Worm (Caenorhabditis elegans) whole organism, L4 larva: ENCODE measurements around the gene his-24.

ENCODE experiments used
- F10B5.3 ChIP-seq: sonication (generic microtip); optimal IDR thresholded peaks from 2 replicates; lab custom pipeline; 2016; ENCODE audit warnings: mild to moderate bottlenecking, missing genetic modification characterization, missing compliant biosample characterization
- F26F4.8 ChIP-seq: fragments of 200-800 bp; sonication (Bioruptor generic); conservative IDR thresholded peaks from 2 replicates; pipeline ENCODE4 v1.3.6; 2022; ENCODE audit warnings: missing genetic modification characterization, missing compliant biosample characterization
- F37D6.2 ChIP-seq: sonication (generic microtip); optimal IDR thresholded peaks from 2 replicates; lab custom pipeline; 2016; ENCODE audit warnings: mild to moderate bottlenecking, missing genetic modification characterization, missing compliant biosample characterization
- R02D3.7 ChIP-seq: fragments of 150-350 bp; sonication (generic microtip); optimal IDR thresholded peaks from 3 replicates; lab custom pipeline; 2014; ENCODE audit warnings: missing biosample characterization, missing genetic modification characterization
- T20F7.1 ChIP-seq: fragments of 200-800 bp; sonication (Bioruptor generic); optimal IDR thresholded peaks from 2 replicates; lab custom pipeline; 2018; ENCODE audit warnings: mild to moderate bottlenecking, missing genetic modification characterization, missing compliant biosample characterization
- Y105C5A.15 ChIP-seq: fragments of 200-800 bp; sonication (Bioruptor generic); IDR thresholded peaks from 2 replicates; pipeline ENCODE4 v1.3.6; 2022; ENCODE audit warnings: missing genetic modification characterization, missing compliant biosample characterization
- Y48G9A.11 ChIP-seq: fragments of 200-800 bp; sonication (Bioruptor generic); IDR thresholded peaks from 2 replicates; pipeline ENCODE4 v1.3.6; 2022; ENCODE audit warnings: missing genetic modification reagents, missing genetic modification characterization, missing compliant biosample characterization
- Y5F2A.4 ChIP-seq: fragments of 200-800 bp; sonication (Bioruptor generic); optimal IDR thresholded peaks from 2 replicates; lab custom pipeline; 2018; ENCODE audit warnings: mild to moderate bottlenecking, missing genetic modification characterization, missing compliant biosample characterization
- ZK546.5 ChIP-seq, 2 experiments: sonication (generic microtip); optimal IDR thresholded peaks; 2 replicates each; lab custom pipeline; 2017; ENCODE audit warnings: missing biosample characterization in 2 of 2, missing genetic modification characterization in 2 of 2
- aha-1 ChIP-seq: fragments of 150-350 bp; peaks from one replicate; lab custom pipeline; 2014; ENCODE audit warnings: missing biosample characterization, missing genetic modification characterization
- arid-1 ChIP-seq: fragments of 200-800 bp; sonication (Bioruptor generic); conservative IDR thresholded peaks from 2 replicates; pipeline ENCODE4 v1.3.6; 2022; ENCODE audit warnings: missing genetic modification reagents, missing genetic modification characterization, missing compliant biosample characterization
- attf-4 ChIP-seq: sonication (generic microtip); optimal IDR thresholded peaks from 3 replicates; lab custom pipeline; 2017; ENCODE audit warnings: missing biosample characterization, missing genetic modification characterization
- ceh-32 ChIP-seq: sonication (generic microtip); optimal IDR thresholded peaks from 2 replicates; lab custom pipeline; 2016; ENCODE audit warnings: mild to moderate bottlenecking, missing genetic modification characterization, missing compliant biosample characterization; ENCODE audit not compliant: poor library complexity
- ceh-44 ChIP-seq: fragments of 200-800 bp; sonication (Bioruptor generic); IDR thresholded peaks from 2 replicates; pipeline ENCODE4 v1.3.6; 2022; ENCODE audit warnings: missing genetic modification reagents, missing genetic modification characterization, missing compliant biosample characterization
- ces-1 ChIP-seq: fragments of 150-350 bp; sonication (generic microtip); optimal IDR thresholded peaks from 4 replicates; lab custom pipeline; 2014; ENCODE audit warnings: missing biosample characterization, missing genetic modification reagents, missing genetic modification characterization
- daf-8 ChIP-seq: fragments of 200-800 bp; sonication (Bioruptor generic); IDR thresholded peaks from 2 replicates; pipeline ENCODE4 v1.3.6; 2022; ENCODE audit warnings: missing genetic modification characterization, missing compliant biosample characterization
- dmd-6 ChIP-seq: fragments of 200-800 bp; sonication (Bioruptor generic); IDR thresholded peaks from 2 replicates; pipeline ENCODE4 v1.3.6; 2022; ENCODE audit warnings: missing genetic modification reagents, missing genetic modification characterization, missing compliant biosample characterization
- dpl-1 ChIP-seq: fragments of 150-350 bp; optimal IDR thresholded peaks from 2 replicates; lab custom pipeline; 2014; ENCODE audit warnings: missing biosample characterization, missing genetic modification reagents, missing genetic modification characterization
- duxl-1 ChIP-seq: sonication (generic microtip); optimal IDR thresholded peaks from 2 replicates; lab custom pipeline; 2016; ENCODE audit warnings: mild to moderate bottlenecking, missing genetic modification characterization, moderate library complexity, missing compliant biosample characterization; ENCODE audit not compliant: poor library complexity
- fos-1 ChIP-seq: fragments of 150-350 bp; optimal IDR thresholded peaks from 2 replicates; lab custom pipeline; 2014; ENCODE audit warnings: missing biosample characterization, missing genetic modification characterization
- gei-8 ChIP-seq: fragments of 200-800 bp; sonication (Bioruptor generic); optimal IDR thresholded peaks from 2 replicates; lab custom pipeline; 2018; ENCODE audit warnings: mild to moderate bottlenecking, missing genetic modification characterization, missing compliant biosample characterization
- hlh-30 ChIP-seq: sonication (generic microtip); optimal IDR thresholded peaks from 2 replicates; lab custom pipeline; 2017; ENCODE audit warnings: antibody characterized with exemption, mild to moderate bottlenecking, missing genetic modification characterization, missing compliant biosample characterization; ENCODE audit not compliant: insufficient read depth
- jun-1 ChIP-seq: fragments of 150-350 bp; optimal IDR thresholded peaks from 2 replicates; lab custom pipeline; 2014; ENCODE audit warnings: missing biosample characterization, missing genetic modification reagents, missing genetic modification characterization
- lim-7 ChIP-seq: fragments of 200-800 bp; sonication (Bioruptor generic); IDR thresholded peaks from 2 replicates; pipeline ENCODE4 v1.3.6; 2022; ENCODE audit warnings: missing genetic modification characterization, missing compliant biosample characterization
- lin-15B ChIP-seq: fragments of 150-350 bp; sonication (generic microtip); optimal IDR thresholded peaks from 3 replicates; lab custom pipeline; 2014; ENCODE audit warnings: missing biosample characterization, missing genetic modification characterization
- lin-29 ChIP-seq: fragments of 200-800 bp; sonication (Bioruptor generic); IDR thresholded peaks from 2 replicates; pipeline ENCODE4 v1.3.6; 2022; ENCODE audit warnings: missing genetic modification reagents, missing genetic modification characterization, missing compliant biosample characterization
- lin-38 ChIP-seq: fragments of 200-800 bp; sonication (Bioruptor generic); IDR thresholded peaks from 2 replicates; pipeline ENCODE4 v1.3.6; 2022; ENCODE audit warnings: missing genetic modification reagents, missing genetic modification characterization, missing compliant biosample characterization
- lir-3 ChIP-seq: sonication (generic microtip); optimal IDR thresholded peaks from 2 replicates; lab custom pipeline; 2016; ENCODE audit warnings: mild to moderate bottlenecking, missing genetic modification characterization, missing compliant biosample characterization
- mes-2 ChIP-seq: sonication (generic microtip); optimal IDR thresholded peaks from 2 replicates; lab custom pipeline; 2016; ENCODE audit warnings: missing genotype, mild to moderate bottlenecking, missing genetic modification characterization, missing compliant biosample characterization; ENCODE audit not compliant: poor library complexity, severe bottlenecking
- mxl-3 ChIP-seq: fragments of 200-800 bp; sonication (Bioruptor generic); optimal IDR thresholded peaks from 2 replicates; lab custom pipeline; 2018; ENCODE audit warnings: mild to moderate bottlenecking, missing genetic modification characterization, missing compliant biosample characterization
- nhr-10 ChIP-seq: fragments of 150-350 bp; optimal IDR thresholded peaks from 2 replicates; lab custom pipeline; 2014; ENCODE audit warnings: missing biosample characterization, missing genetic modification characterization
- nhr-11 ChIP-seq: fragments of 150-350 bp; optimal IDR thresholded peaks from 2 replicates; lab custom pipeline; 2014; ENCODE audit warnings: missing biosample characterization, missing genetic modification characterization
- nhr-237 ChIP-seq: sonication (generic microtip); optimal IDR thresholded peaks from 2 replicates; lab custom pipeline; 2017; ENCODE audit warnings: missing biosample characterization, missing genetic modification characterization
- nhr-42 ChIP-seq: fragments of 200-800 bp; sonication (Bioruptor generic); IDR thresholded peaks from 2 replicates; pipeline ENCODE4 v1.3.6; 2022; ENCODE audit warnings: missing genetic modification characterization, missing compliant biosample characterization
- nhr-76 ChIP-seq: fragments of 150-350 bp; optimal IDR thresholded peaks from 2 replicates; lab custom pipeline; 2014; ENCODE audit warnings: missing biosample characterization, missing genetic modification characterization
- nhr-77 ChIP-seq: fragments of 150-350 bp; optimal IDR thresholded peaks from 2 replicates; lab custom pipeline; 2014; ENCODE audit warnings: missing biosample characterization, missing genetic modification characterization
- pqm-1 ChIP-seq: sonication (generic microtip); optimal IDR thresholded peaks from 2 replicates; lab custom pipeline; 2017; ENCODE audit warnings: missing biosample characterization, missing genetic modification characterization
- rbr-2 ChIP-seq: sonication (generic microtip); optimal IDR thresholded peaks from 2 replicates; lab custom pipeline; 2016; ENCODE audit warnings: missing genotype, missing genetic modification characterization, missing compliant biosample characterization
- saeg-2 ChIP-seq: fragments of 200-800 bp; sonication (Bioruptor generic); IDR thresholded peaks from 2 replicates; pipeline ENCODE4 v1.3.6; 2022; ENCODE audit warnings: missing genetic modification reagents, missing genetic modification characterization, missing compliant biosample characterization
- skn-1 ChIP-seq: fragments of 150-350 bp; optimal IDR thresholded peaks from 2 replicates; lab custom pipeline; 2014; ENCODE audit warnings: missing biosample characterization, missing genetic modification characterization
- spr-1 ChIP-seq: sonication (generic microtip); optimal IDR thresholded peaks from 2 replicates; lab custom pipeline; 2016; ENCODE audit warnings: mild to moderate bottlenecking, missing genetic modification characterization, missing compliant biosample characterization
- spr-3 ChIP-seq: fragments of 200-800 bp; sonication (Bioruptor generic); optimal IDR thresholded peaks from 2 replicates; lab custom pipeline; 2018; ENCODE audit warnings: mild to moderate bottlenecking, missing genetic modification characterization, missing compliant biosample characterization
- tra-1 ChIP-seq: fragments of 200-800 bp; sonication (Bioruptor generic); IDR thresholded peaks from 2 replicates; pipeline ENCODE4 v1.3.6; 2022; ENCODE audit warnings: missing genetic modification reagents, missing genetic modification characterization, missing compliant biosample characterization
- unc-130 ChIP-seq: sonication (generic microtip); optimal IDR thresholded peaks from 2 replicates; lab custom pipeline; 2016; ENCODE audit warnings: missing genetic modification reagents, missing genetic modification characterization, missing compliant biosample characterization
- unc-39 ChIP-seq: sonication (generic microtip); optimal IDR thresholded peaks from 2 replicates; lab custom pipeline; 2017; ENCODE audit warnings: missing biosample characterization, missing genetic modification characterization
- vab-7 ChIP-seq: fragments of 200-800 bp; sonication (Bioruptor generic); IDR thresholded peaks from 2 replicates; pipeline ENCODE4 v1.3.6; 2022; ENCODE audit warnings: missing genetic modification reagents, missing genetic modification characterization, missing compliant biosample characterization
- zag-1 ChIP-seq: fragments of 150-350 bp; optimal IDR thresholded peaks from 2 replicates; lab custom pipeline; 2014; ENCODE audit warnings: missing biosample characterization, missing genetic modification characterization
- zfp-2 ChIP-seq: sonication (generic microtip); optimal IDR thresholded peaks from 2 replicates; lab custom pipeline; 2016; ENCODE audit warnings: mild to moderate bottlenecking, missing genetic modification characterization, missing compliant biosample characterization
- zfp-3 ChIP-seq: fragments of 200-800 bp; sonication (Bioruptor generic); conservative IDR thresholded peaks from 2 replicates; pipeline ENCODE4 v1.3.6; 2022; ENCODE audit warnings: missing genetic modification reagents, missing genetic modification characterization, missing compliant biosample characterization
- zip-11 ChIP-seq: fragments of 200-800 bp; sonication (Bioruptor generic); IDR thresholded peaks from 2 replicates; pipeline ENCODE4 v1.3.6; 2022; ENCODE audit warnings: missing genetic modification characterization, missing compliant biosample characterization
- zip-2 ChIP-seq: fragments of 150-350 bp; optimal IDR thresholded peaks from 2 replicates; lab custom pipeline; 2014; ENCODE audit warnings: missing biosample characterization, missing genetic modification characterization
- ztf-11 ChIP-seq: fragments of 150-350 bp; optimal IDR thresholded peaks from 2 replicates; lab custom pipeline; 2014; ENCODE audit warnings: missing biosample characterization, missing genetic modification characterization
- ztf-7 ChIP-seq: fragments of 150-350 bp; optimal IDR thresholded peaks from 2 replicates; lab custom pipeline; 2014; ENCODE audit warnings: missing biosample characterization, missing genetic modification characterization

Gene his-24

ce11 chrX:14489945-14490344, at the start of gene his-24:
his-24 (plus strand) TSS chrX:14490094.
- TF ChIP-seq spr-3 (GFP tag; lab: Kevin White, UChicago) = no peak
- no peak for TF ChIP-seq saeg-2 (GFP tag; lab: Robert Waterston, UW)
- no peak for TF ChIP-seq ztf-11 (tag; lab: Kevin White, UChicago)
- TF ChIP-seq nhr-10 (tag; lab: Kevin White, UChicago) = no peak
- TF ChIP-seq rbr-2 = peak; percentile 59
- TF ChIP-seq mes-2 (tag; lab: Kevin White, UChicago) = peak; percentile 81
- no peak for TF ChIP-seq ces-1 (GFP tag; lab: Kevin White, UChicago)
- no peak for TF ChIP-seq unc-39
- no peak for TF ChIP-seq ceh-32 (tag; lab: Kevin White, UChicago)
- TF ChIP-seq lim-7 (GFP tag; lab: Robert Waterston, UW) = no peak
- peak; percentile 19 for TF ChIP-seq F37D6.2 (tag; lab: Kevin White, UChicago)
- TF ChIP-seq arid-1 (GFP tag; lab: Robert Waterston, UW) = no peak
- no peak for TF ChIP-seq nhr-237 (tag; lab: Kevin White, UChicago)
- 0 out of 2 replicates have a peak, but pooled peaks have one; percentile 32 for TF ChIP-seq vab-7 (GFP tag; lab: Robert Waterston, UW)
- TF ChIP-seq fos-1 = no peak
- TF ChIP-seq F26F4.8 (GFP tag; lab: Robert Waterston, UW) = no peak
- no peak for TF ChIP-seq lir-3 (tag; lab: Kevin White, UChicago)
- no peak for TF ChIP-seq F10B5.3 (tag; lab: Kevin White, UChicago)
- no peak for TF ChIP-seq R02D3.7
- TF ChIP-seq dpl-1 (GFP tag; lab: Kevin White, UChicago) = peak; percentile 45
- TF ChIP-seq dmd-6 (GFP tag; lab: Robert Waterston, UW) = peak; percentile 61
- no peak for TF ChIP-seq attf-4
- TF ChIP-seq Y48G9A.11 (GFP tag; lab: Robert Waterston, UW) = no peak
- no peak for TF ChIP-seq zip-11 (GFP tag; lab: Robert Waterston, UW)
- TF ChIP-seq spr-1 (tag; lab: Kevin White, UChicago) = peak; percentile 39
- TF ChIP-seq ZK546.5 (tag; optimal IDR thresholded peaks at IDR 0.05; lab: Kevin White, UChicago) = no peak
- TF ChIP-seq lin-38 (GFP tag; lab: Robert Waterston, UW) = no peak
- TF ChIP-seq jun-1 = no peak
- no peak for TF ChIP-seq unc-130 (GFP tag; lab: Kevin White, UChicago)
- peak; percentile 99 for TF ChIP-seq aha-1
- no peak for TF ChIP-seq T20F7.1 (GFP tag; lab: Kevin White, UChicago)
- TF ChIP-seq hlh-30 (tag; lab: Kevin White, UChicago) = peak; percentile 71
- no peak for TF ChIP-seq gei-8
- peak; percentile 59; the same call in 1 of the 2 replicates for TF ChIP-seq nhr-42 (GFP tag; lab: Robert Waterston, UW)
- no peak for TF ChIP-seq zfp-2 (tag; lab: Kevin White, UChicago)
- TF ChIP-seq tra-1 (GFP tag; lab: Robert Waterston, UW) = peak; percentile 73
- TF ChIP-seq daf-8 (GFP tag; lab: Robert Waterston, UW) = no peak
- no peak for TF ChIP-seq zag-1
- TF ChIP-seq Y105C5A.15 = no peak
- no peak for TF ChIP-seq lin-29 (GFP tag; lab: Robert Waterston, UW)
- peak; percentile 33 for TF ChIP-seq duxl-1 (tag; lab: Kevin White, UChicago)
- peak; percentile 63 for TF ChIP-seq nhr-77 (tag; lab: Kevin White, UChicago)
- no peak for TF ChIP-seq Y5F2A.4 (GFP tag; lab: Kevin White, UChicago)
- no peak for TF ChIP-seq nhr-76 (tag; lab: Kevin White, UChicago)
- no peak for TF ChIP-seq skn-1
- TF ChIP-seq zip-2 (tag; lab: Kevin White, UChicago) = no peak
- peak; percentile 48 for TF ChIP-seq nhr-11
- peak; percentile 56 for TF ChIP-seq mxl-3 (GFP tag; lab: Kevin White, UChicago)
- TF ChIP-seq lin-15B (tag; lab: Kevin White, UChicago) = no peak
- peak; percentile 20 for TF ChIP-seq ztf-7 (tag; lab: Kevin White, UChicago)
- peak; percentile 40 for TF ChIP-seq pqm-1 (tag; lab: Kevin White, UChicago)
- no peak for TF ChIP-seq ceh-44 (GFP tag; lab: Robert Waterston, UW)
- TF ChIP-seq zfp-3 (GFP tag; lab: Robert Waterston, UW) = no peak
